Fruit fly (Drosophila melanogaster): Measurements from ENCODE around the gene Itpr.

Gene Itpr

dm6 chr3R:5483488-5484109 lies 33.3 kb upstream of the Itpr start, which contains the start of gene ksr:
Gene ksr (minus strand): TSS chr3R:5483906.
- TF ChIP-seq CG11617 (GFP tag; optimal IDR thresholded peaks at IDR 0.05) (no peak), cic (GFP tag; optimal IDR thresholded peaks at IDR 0.05) (no peak), CG14711 (tag; optimal IDR thresholded peaks at IDR 0.05) (peak; percentile 36), CG7101 (tag; optimal IDR thresholded peaks at IDR 0.05) (peak; percentile 70), CG33017 (tag; optimal IDR thresholded peaks at IDR 0.05) (peak; percentile 56), bab1 (GFP tag; optimal IDR thresholded peaks at IDR 0.05) (peak; percentile 31)

- TF ChIP-seq cnc (optimal IDR thresholded peaks at IDR 0.05) (no peak), CG7101 (tag; optimal IDR thresholded peaks at IDR 0.05) (peak; percentile 70), pad (GFP tag; optimal IDR thresholded peaks at IDR 0.05) (peak; percentile 31), Clk (GFP tag; optimal IDR thresholded peaks at IDR 0.05) (no peak), ovo (GFP tag; optimal IDR thresholded peaks at IDR 0.05) (no peak), CG7045 (GFP tag; optimal IDR thresholded peaks at IDR 0.05) (peak; percentile 46), tj (GFP tag; optimal IDR thresholded peaks at IDR 0.05) (peak; percentile 8), CG11617 (GFP tag; optimal IDR thresholded peaks at IDR 0.05) (peak; percentile 53), CG14711 (tag; optimal IDR thresholded peaks at IDR 0.05) (peak; percentile 71), CG1620 (GFP tag; optimal IDR thresholded peaks at IDR 0.05) (peak; percentile 68), Hr96 (GFP tag; optimal IDR thresholded peaks at IDR 0.05) (no peak), CG5204 (GFP tag; optimal IDR thresholded peaks at IDR 0.05) (peak; percentile 44), CG12768 (GFP tag; optimal IDR thresholded peaks at IDR 0.05) (peak; percentile 24), Mnt (GFP tag; optimal IDR thresholded peaks at IDR 0.05) (no peak), bab1 (GFP tag; optimal IDR thresholded peaks at IDR 0.05) (peak; percentile 27), CG33017 (tag; optimal IDR thresholded peaks at IDR 0.05) (peak; percentile 47), toe (GFP tag; optimal IDR thresholded peaks at IDR 0.05) (no peak)
These were observed 31.6 kb upstream of the Itpr start, which contains the start of gene CG31550 for dm6 chr3R:5485295-5485718. Gene CG31550 (plus strand): TSS chr3R:5485543.

dm6 chr3R:5497600-5497999 lies 19.3 kb upstream of the Itpr start:
- TF ChIP-seq cic (GFP tag; optimal IDR thresholded peaks at IDR 0.05) (no peak), CG1620 (GFP tag; optimal IDR thresholded peaks at IDR 0.05) (no peak), CG14711 (tag; optimal IDR thresholded peaks at IDR 0.05) (no peak), Hr96 (GFP tag; optimal IDR thresholded peaks at IDR 0.05) (no peak), tj (GFP tag; optimal IDR thresholded peaks at IDR 0.05) (no peak), CG7045 (GFP tag; optimal IDR thresholded peaks at IDR 0.05) (no peak), bab1 (GFP tag; optimal IDR thresholded peaks at IDR 0.05) (no peak), cnc (optimal IDR thresholded peaks at IDR 0.05) (no peak), pad (GFP tag; optimal IDR thresholded peaks at IDR 0.05) (no peak), Clk (GFP tag; optimal IDR thresholded peaks at IDR 0.05) (no peak), toe (GFP tag; optimal IDR thresholded peaks at IDR 0.05) (no peak), CG11617 (GFP tag; optimal IDR thresholded peaks at IDR 0.05) (no peak)

DNA sequence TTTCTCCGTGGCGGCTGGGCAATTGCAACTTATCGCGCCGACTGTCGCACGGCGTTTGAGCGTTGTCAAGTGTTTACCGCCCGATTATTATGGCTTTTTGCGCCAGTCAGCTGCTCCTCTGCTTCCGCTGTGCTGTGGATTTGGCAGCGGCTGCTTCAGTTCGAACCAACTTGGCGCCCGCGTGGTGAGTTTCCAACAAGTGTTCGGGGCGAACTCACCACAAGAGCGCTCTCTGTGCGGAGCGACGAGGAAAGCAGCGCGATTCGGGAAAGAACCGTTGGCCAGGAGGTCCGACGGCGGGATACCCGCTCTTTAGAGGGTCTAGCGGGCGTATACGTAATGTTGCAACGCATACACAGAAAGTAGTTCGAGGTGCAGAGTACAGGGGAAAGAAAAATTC lies 14.3 kb upstream of the Itpr start, which contains the start of gene NKCC:
Gene NKCC (minus strand): TSS at position 57 of the 400 bp plus-strand sequence.
- no peak for TF ChIP-seq CG7045 (GFP tag; optimal IDR thresholded peaks at IDR 0.05)
- no peak for TF ChIP-seq CG1620 (GFP tag; optimal IDR thresholded peaks at IDR 0.05)
- no peak for TF ChIP-seq bab1 (GFP tag; optimal IDR thresholded peaks at IDR 0.05)
- TF ChIP-seq CG33017 (tag; optimal IDR thresholded peaks at IDR 0.05) = no peak
- TF ChIP-seq Mnt (GFP tag; optimal IDR thresholded peaks at IDR 0.05) = no peak
- TF ChIP-seq kay (GFP tag; ENCODE audit: borderline replicate concordance) = no peak
- no peak for TF ChIP-seq CG12768 (GFP tag; optimal IDR thresholded peaks at IDR 0.05)
- no peak for TF ChIP-seq cic (GFP tag; optimal IDR thresholded peaks at IDR 0.05)
- no peak for TF ChIP-seq Clk (GFP tag; optimal IDR thresholded peaks at IDR 0.05)
- no peak for TF ChIP-seq CG5204 (GFP tag; optimal IDR thresholded peaks at IDR 0.05)
- no peak for TF ChIP-seq CG7101 (tag; optimal IDR thresholded peaks at IDR 0.05)
- TF ChIP-seq Hr96 (GFP tag; optimal IDR thresholded peaks at IDR 0.05) = no peak
- no peak for TF ChIP-seq CG11617 (GFP tag; optimal IDR thresholded peaks at IDR 0.05)
- no peak for TF ChIP-seq tj (GFP tag; optimal IDR thresholded peaks at IDR 0.05)
- TF ChIP-seq pad (GFP tag; optimal IDR thresholded peaks at IDR 0.05) = no peak
- no peak for TF ChIP-seq Crg-1 (GFP tag; optimal IDR thresholded peaks at IDR 0.05)
- no peak for TF ChIP-seq cnc (optimal IDR thresholded peaks at IDR 0.05)
- TF ChIP-seq toe (GFP tag; optimal IDR thresholded peaks at IDR 0.05) = no peak

DNA sequence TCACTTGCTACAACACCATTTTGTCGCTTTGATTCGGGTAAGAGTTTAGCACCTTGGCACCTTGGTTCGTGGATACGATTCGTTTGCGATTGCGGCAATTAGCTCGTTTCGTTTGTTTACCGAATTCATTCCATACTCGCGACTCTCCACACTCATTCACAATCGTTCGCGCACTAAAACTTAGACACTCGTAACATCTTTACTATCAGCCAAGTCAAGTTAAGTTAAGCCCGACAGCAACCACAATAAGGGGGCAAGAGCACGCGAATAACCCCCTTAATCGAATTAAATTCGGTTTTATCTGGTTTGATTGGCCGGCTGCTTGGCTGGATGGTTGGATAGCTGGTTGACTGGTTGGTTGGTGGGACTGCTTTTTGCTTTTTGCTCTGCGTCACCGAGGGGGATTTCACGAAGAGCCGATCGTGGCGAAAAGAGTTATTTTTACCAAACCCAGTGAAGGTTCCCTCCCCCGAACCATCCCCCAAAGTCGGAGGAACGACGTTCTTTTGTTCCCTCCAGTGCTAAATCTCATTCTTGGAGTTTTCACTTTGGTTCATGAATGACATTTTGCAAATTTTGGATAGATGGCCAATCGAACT lies 13.0 kb upstream of the Itpr start:
- TF ChIP-seq CG12768 (GFP tag; optimal IDR thresholded peaks at IDR 0.05) = peak; percentile 6
- TF ChIP-seq cic (GFP tag; optimal IDR thresholded peaks at IDR 0.05) = peak; percentile 53
- TF ChIP-seq CG7101 (tag; optimal IDR thresholded peaks at IDR 0.05) = no peak

DNA sequence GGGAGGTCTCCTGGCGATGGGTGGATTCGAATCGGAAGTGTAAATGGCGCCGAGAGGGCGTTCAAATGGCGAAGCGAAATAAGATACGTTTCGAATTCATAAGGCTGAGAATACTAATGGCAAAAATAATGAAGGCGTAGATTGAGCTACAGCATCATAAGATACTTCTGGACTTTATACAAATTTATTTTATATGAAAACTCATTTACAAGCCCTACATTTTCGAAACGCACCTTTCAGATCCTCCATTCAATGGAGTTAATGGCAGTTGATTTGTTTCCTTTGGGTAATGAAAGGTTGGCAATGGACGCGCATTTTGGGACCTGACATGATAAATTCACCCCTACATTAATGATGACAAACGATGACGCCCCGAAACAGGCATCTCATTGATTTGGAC lies 2.2 kb upstream of the Itpr start:
- TF ChIP-seq CG1620 (GFP tag; optimal IDR thresholded peaks at IDR 0.05) (no peak), kay (GFP tag; ENCODE audit: borderline replicate concordance) (no peak), CG33017 (tag; optimal IDR thresholded peaks at IDR 0.05) (no peak), CG7101 (tag; optimal IDR thresholded peaks at IDR 0.05) (no peak), cnc (optimal IDR thresholded peaks at IDR 0.05) (no peak)

- no peak for TF ChIP-seq CG7101 (tag; optimal IDR thresholded peaks at IDR 0.05)
- no peak for TF ChIP-seq Crg-1 (GFP tag; optimal IDR thresholded peaks at IDR 0.05)
- TF ChIP-seq CG12768 (GFP tag; optimal IDR thresholded peaks at IDR 0.05) = no peak
- no peak for TF ChIP-seq bab1 (GFP tag; optimal IDR thresholded peaks at IDR 0.05)
- no peak for TF ChIP-seq Clk (GFP tag; optimal IDR thresholded peaks at IDR 0.05)
- TF ChIP-seq CG7045 (GFP tag; optimal IDR thresholded peaks at IDR 0.05) = no peak
- no peak for TF ChIP-seq kay (GFP tag; ENCODE audit: borderline replicate concordance)
- TF ChIP-seq toe (GFP tag; optimal IDR thresholded peaks at IDR 0.05) = no peak
- no peak for TF ChIP-seq cnc (optimal IDR thresholded peaks at IDR 0.05)
- TF ChIP-seq CG5204 (GFP tag; optimal IDR thresholded peaks at IDR 0.05) = no peak
- no peak for TF ChIP-seq Hr96 (GFP tag; optimal IDR thresholded peaks at IDR 0.05)
- TF ChIP-seq CG14711 (tag; optimal IDR thresholded peaks at IDR 0.05) = no peak
- no peak for TF ChIP-seq cic (GFP tag; optimal IDR thresholded peaks at IDR 0.05)
- no peak for TF ChIP-seq tj (GFP tag; optimal IDR thresholded peaks at IDR 0.05)
- TF ChIP-seq Mnt (GFP tag; optimal IDR thresholded peaks at IDR 0.05) = no peak
- no peak for TF ChIP-seq CG11617 (GFP tag; optimal IDR thresholded peaks at IDR 0.05)
- TF ChIP-seq pad (GFP tag; optimal IDR thresholded peaks at IDR 0.05) = no peak
These were observed 325 bp upstream of the Itpr start for dm6 chr3R:5516582-5517001.
